Worm (Caenorhabditis elegans) whole organism, L4 larva: ENCODE measurements around the gene spe-41.

Source experiments
- F10B5.3 ChIP-seq: sonication (generic microtip); optimal IDR thresholded peaks from 2 replicates; lab custom pipeline; 2016; ENCODE audit warnings: mild to moderate bottlenecking, missing genetic modification characterization, missing compliant biosample characterization
- F37D6.2 ChIP-seq: sonication (generic microtip); optimal IDR thresholded peaks from 2 replicates; lab custom pipeline; 2016; ENCODE audit warnings: mild to moderate bottlenecking, missing genetic modification characterization, missing compliant biosample characterization
- F44E2.7 ChIP-seq: fragments of 200-800 bp; sonication (Bioruptor generic); IDR thresholded peaks from 2 replicates; pipeline ENCODE4 v2.1.2; 2022; ENCODE audit warnings: missing genetic modification characterization, missing compliant biosample characterization
- R02D3.7 ChIP-seq: fragments of 150-350 bp; sonication (generic microtip); optimal IDR thresholded peaks from 3 replicates; lab custom pipeline; 2014; ENCODE audit warnings: missing biosample characterization, missing genetic modification characterization
- Y105C5A.15 ChIP-seq: fragments of 200-800 bp; sonication (Bioruptor generic); IDR thresholded peaks from 2 replicates; pipeline ENCODE4 v1.3.6; 2022; ENCODE audit warnings: missing genetic modification characterization, missing compliant biosample characterization
- ZK337.2 ChIP-seq: fragments of 200-800 bp; sonication (Bioruptor generic); IDR thresholded peaks from 2 replicates; pipeline ENCODE4 v1.3.6; 2022; ENCODE audit warnings: missing genetic modification reagents, missing genetic modification characterization, missing compliant biosample characterization
- ZK546.5 ChIP-seq, 2 experiments: sonication (generic microtip); optimal IDR thresholded peaks; 2 replicates each; lab custom pipeline; 2017; ENCODE audit warnings: missing biosample characterization in 2 of 2, missing genetic modification characterization in 2 of 2
- arid-1 ChIP-seq: fragments of 200-800 bp; sonication (Bioruptor generic); conservative IDR thresholded peaks from 2 replicates; pipeline ENCODE4 v1.3.6; 2022; ENCODE audit warnings: missing genetic modification reagents, missing genetic modification characterization, missing compliant biosample characterization
- attf-4 ChIP-seq: sonication (generic microtip); optimal IDR thresholded peaks from 3 replicates; lab custom pipeline; 2017; ENCODE audit warnings: missing biosample characterization, missing genetic modification characterization
- ceh-20 ChIP-seq: fragments of 200-800 bp; sonication (Bioruptor generic); IDR thresholded peaks from 2 replicates; pipeline ENCODE4 v1.3.6; 2022; ENCODE audit warnings: missing genetic modification reagents, missing genetic modification characterization, missing compliant biosample characterization
- ceh-28 ChIP-seq: fragments of 150-350 bp; optimal IDR thresholded peaks from 2 replicates; lab custom pipeline; 2014; ENCODE audit warnings: missing biosample characterization, missing genetic modification reagents, missing genetic modification characterization
- ceh-32 ChIP-seq: sonication (generic microtip); optimal IDR thresholded peaks from 2 replicates; lab custom pipeline; 2016; ENCODE audit warnings: mild to moderate bottlenecking, missing genetic modification characterization, missing compliant biosample characterization; ENCODE audit not compliant: poor library complexity
- ceh-44 ChIP-seq: fragments of 200-800 bp; sonication (Bioruptor generic); IDR thresholded peaks from 2 replicates; pipeline ENCODE4 v1.3.6; 2022; ENCODE audit warnings: missing genetic modification reagents, missing genetic modification characterization, missing compliant biosample characterization
- ces-1 ChIP-seq: fragments of 150-350 bp; sonication (generic microtip); optimal IDR thresholded peaks from 4 replicates; lab custom pipeline; 2014; ENCODE audit warnings: missing biosample characterization, missing genetic modification reagents, missing genetic modification characterization
- cey-2 ChIP-seq: sonication (generic microtip); optimal IDR thresholded peaks from 3 replicates; lab custom pipeline; 2017; ENCODE audit warnings: missing genetic modification characterization, mild to moderate bottlenecking, missing compliant biosample characterization, antibody characterized with exemption, borderline replicate concordance; ENCODE audit not compliant: insufficient read depth
- ctbp-1 ChIP-seq: fragments of 200-800 bp; sonication (Bioruptor generic); IDR thresholded peaks from 2 replicates; pipeline ENCODE4 v1.3.6; 2022; ENCODE audit warnings: missing genetic modification reagents, missing genetic modification characterization, missing compliant biosample characterization
- daf-19 ChIP-seq: fragments of 200-800 bp; sonication (Bioruptor generic); conservative IDR thresholded peaks from 2 replicates; pipeline ENCODE4 v1.3.6; 2022; ENCODE audit warnings: missing genetic modification characterization, missing compliant biosample characterization
- daf-8 ChIP-seq: fragments of 200-800 bp; sonication (Bioruptor generic); IDR thresholded peaks from 2 replicates; pipeline ENCODE4 v1.3.6; 2022; ENCODE audit warnings: missing genetic modification characterization, missing compliant biosample characterization
- dve-1 ChIP-seq: sonication (generic microtip); optimal IDR thresholded peaks from 2 replicates; lab custom pipeline; 2017; ENCODE audit warnings: antibody characterized with exemption, mild to moderate bottlenecking, missing genetic modification characterization, missing compliant biosample characterization; ENCODE audit not compliant: insufficient read depth
- egl-27 ChIP-seq: sonication (generic microtip); optimal IDR thresholded peaks from 3 replicates; lab custom pipeline; 2017; ENCODE audit warnings: missing biosample characterization, missing genetic modification reagents, missing genetic modification characterization
- egl-43 ChIP-seq: fragments of 200-800 bp; sonication (Bioruptor generic); IDR thresholded peaks from 2 replicates; pipeline ENCODE4 v1.3.6; 2022; ENCODE audit warnings: missing genetic modification reagents, missing genetic modification characterization, missing compliant biosample characterization
- fkh-10 ChIP-seq: fragments of 150-350 bp; optimal IDR thresholded peaks from 2 replicates; lab custom pipeline; 2014; ENCODE audit warnings: missing biosample characterization, missing genetic modification reagents, missing genetic modification characterization
- fos-1 ChIP-seq: fragments of 150-350 bp; optimal IDR thresholded peaks from 2 replicates; lab custom pipeline; 2014; ENCODE audit warnings: missing biosample characterization, missing genetic modification characterization
- jun-1 ChIP-seq: fragments of 150-350 bp; optimal IDR thresholded peaks from 2 replicates; lab custom pipeline; 2014; ENCODE audit warnings: missing biosample characterization, missing genetic modification reagents, missing genetic modification characterization
- lim-7 ChIP-seq: fragments of 200-800 bp; sonication (Bioruptor generic); IDR thresholded peaks from 2 replicates; pipeline ENCODE4 v1.3.6; 2022; ENCODE audit warnings: missing genetic modification characterization, missing compliant biosample characterization
- lin-15B ChIP-seq: fragments of 150-350 bp; sonication (generic microtip); optimal IDR thresholded peaks from 3 replicates; lab custom pipeline; 2014; ENCODE audit warnings: missing biosample characterization, missing genetic modification characterization
- lin-29 ChIP-seq: fragments of 200-800 bp; sonication (Bioruptor generic); IDR thresholded peaks from 2 replicates; pipeline ENCODE4 v1.3.6; 2022; ENCODE audit warnings: missing genetic modification reagents, missing genetic modification characterization, missing compliant biosample characterization
- lir-3 ChIP-seq: sonication (generic microtip); optimal IDR thresholded peaks from 2 replicates; lab custom pipeline; 2016; ENCODE audit warnings: mild to moderate bottlenecking, missing genetic modification characterization, missing compliant biosample characterization
- lsy-2 ChIP-seq, 2 experiments: fragments of 150-350 bp in 1 of 2; sonication (generic microtip) in 1 of 2; optimal IDR thresholded peaks; 2 replicates each; lab custom pipeline; 2014 to 2017; ENCODE audit warnings: missing biosample characterization in 2 of 2, missing genetic modification characterization in 2 of 2
- mdl-1 ChIP-seq, 2 experiments: fragments of 150-350 bp in 1 of 2; sonication (generic microtip) in 1 of 2; optimal IDR thresholded peaks; 2 replicates each; lab custom pipeline; 2014 to 2017; ENCODE audit warnings: missing biosample characterization in 2 of 2, missing genetic modification characterization in 2 of 2
- mdt-29 ChIP-seq: fragments of 200-800 bp; sonication (Bioruptor generic); IDR thresholded peaks from 2 replicates; pipeline ENCODE4 v1.3.6; 2022; ENCODE audit warnings: missing genetic modification reagents, missing genetic modification characterization, missing compliant biosample characterization
- nhr-102 ChIP-seq: sonication (generic microtip); optimal IDR thresholded peaks from 2 replicates; lab custom pipeline; 2016; ENCODE audit warnings: mild to moderate bottlenecking, missing genetic modification characterization, moderate library complexity, missing compliant biosample characterization
- nhr-11 ChIP-seq: fragments of 150-350 bp; optimal IDR thresholded peaks from 2 replicates; lab custom pipeline; 2014; ENCODE audit warnings: missing biosample characterization, missing genetic modification characterization
- nhr-237 ChIP-seq: sonication (generic microtip); optimal IDR thresholded peaks from 2 replicates; lab custom pipeline; 2017; ENCODE audit warnings: missing biosample characterization, missing genetic modification characterization
- nhr-48 ChIP-seq: sonication (generic microtip); optimal IDR thresholded peaks from 2 replicates; lab custom pipeline; 2016; ENCODE audit warnings: mild to moderate bottlenecking, missing genetic modification characterization, missing compliant biosample characterization
- nhr-76 ChIP-seq: fragments of 150-350 bp; optimal IDR thresholded peaks from 2 replicates; lab custom pipeline; 2014; ENCODE audit warnings: missing biosample characterization, missing genetic modification characterization
- pha-4 ChIP-seq, 2 experiments: fragments of 150-350 bp in 1 of 2; fragments of 200-800 bp in 1 of 2; sonication (Bioruptor generic) in 1 of 2; IDR thresholded peaks in 1 of 2; optimal IDR thresholded peaks in 1 of 2; 2 replicates each; pipeline versions ENCODE4 v1.3.6 to Lab custom; 2014 to 2022; ENCODE audit warnings: missing genetic modification characterization in 2 of 2, missing genetic modification reagents in 2 of 2, missing biosample characterization in 1 of 2, missing compliant biosample characterization in 1 of 2
- saeg-2 ChIP-seq: fragments of 200-800 bp; sonication (Bioruptor generic); IDR thresholded peaks from 2 replicates; pipeline ENCODE4 v1.3.6; 2022; ENCODE audit warnings: missing genetic modification reagents, missing genetic modification characterization, missing compliant biosample characterization
- sdz-12 ChIP-seq: fragments of 200-800 bp; sonication (Bioruptor generic); optimal IDR thresholded peaks from 2 replicates; lab custom pipeline; 2018; ENCODE audit warnings: mild to moderate bottlenecking, missing genetic modification characterization, missing compliant biosample characterization
- set-16 ChIP-seq: fragments of 200-800 bp; sonication (Bioruptor generic); IDR thresholded peaks from 2 replicates; pipeline ENCODE4 v1.3.6; 2022; ENCODE audit warnings: missing genetic modification reagents, missing genetic modification characterization, missing compliant biosample characterization
- snpc-4 ChIP-seq: fragments of 150-350 bp; optimal IDR thresholded peaks from 2 replicates; lab custom pipeline; 2014; ENCODE audit warnings: missing biosample characterization, missing genetic modification characterization
- spr-1 ChIP-seq: sonication (generic microtip); optimal IDR thresholded peaks from 2 replicates; lab custom pipeline; 2016; ENCODE audit warnings: mild to moderate bottlenecking, missing genetic modification characterization, missing compliant biosample characterization
- tra-1 ChIP-seq: fragments of 200-800 bp; sonication (Bioruptor generic); IDR thresholded peaks from 2 replicates; pipeline ENCODE4 v1.3.6; 2022; ENCODE audit warnings: missing genetic modification reagents, missing genetic modification characterization, missing compliant biosample characterization
- unc-130 ChIP-seq: sonication (generic microtip); optimal IDR thresholded peaks from 2 replicates; lab custom pipeline; 2016; ENCODE audit warnings: missing genetic modification reagents, missing genetic modification characterization, missing compliant biosample characterization
- zag-1 ChIP-seq: fragments of 150-350 bp; optimal IDR thresholded peaks from 2 replicates; lab custom pipeline; 2014; ENCODE audit warnings: missing biosample characterization, missing genetic modification characterization
- zfp-2 ChIP-seq: sonication (generic microtip); optimal IDR thresholded peaks from 2 replicates; lab custom pipeline; 2016; ENCODE audit warnings: mild to moderate bottlenecking, missing genetic modification characterization, missing compliant biosample characterization
- zfp-3 ChIP-seq: fragments of 200-800 bp; sonication (Bioruptor generic); conservative IDR thresholded peaks from 2 replicates; pipeline ENCODE4 v1.3.6; 2022; ENCODE audit warnings: missing genetic modification reagents, missing genetic modification characterization, missing compliant biosample characterization
- zip-11 ChIP-seq: fragments of 200-800 bp; sonication (Bioruptor generic); IDR thresholded peaks from 2 replicates; pipeline ENCODE4 v1.3.6; 2022; ENCODE audit warnings: missing genetic modification characterization, missing compliant biosample characterization
- zip-2 ChIP-seq: fragments of 150-350 bp; optimal IDR thresholded peaks from 2 replicates; lab custom pipeline; 2014; ENCODE audit warnings: missing biosample characterization, missing genetic modification characterization
- ztf-11 ChIP-seq: fragments of 150-350 bp; optimal IDR thresholded peaks from 2 replicates; lab custom pipeline; 2014; ENCODE audit warnings: missing biosample characterization, missing genetic modification characterization
- ztf-7 ChIP-seq: fragments of 150-350 bp; optimal IDR thresholded peaks from 2 replicates; lab custom pipeline; 2014; ENCODE audit warnings: missing biosample characterization, missing genetic modification characterization

spe-41 gene

DNA sequence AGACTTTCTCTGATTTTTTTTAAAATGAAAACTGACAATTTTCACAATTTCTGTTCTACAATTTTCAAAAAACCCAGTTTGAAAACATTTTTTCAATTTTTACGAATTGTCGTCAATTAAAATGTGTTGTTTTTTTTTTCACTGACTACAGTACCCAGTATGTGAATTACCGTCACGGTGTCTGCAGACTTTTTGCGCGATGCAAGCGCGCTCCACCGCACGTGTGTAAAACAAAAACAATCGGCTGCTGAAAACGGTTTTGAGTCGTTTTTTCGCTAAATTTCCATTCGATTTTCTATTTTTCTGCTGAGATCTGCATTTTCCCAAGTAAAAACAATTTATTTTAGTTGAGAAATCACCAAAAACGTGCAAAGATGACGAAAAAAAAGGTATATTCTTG lies 12.2 kb upstream of the spe-41 start (continued):
- TF ChIP-seq mdt-29, result peak; percentile 95
- TF ChIP-seq egl-43, result peak; percentile 85
- peak; percentile 91 for TF ChIP-seq zfp-2
- TF ChIP-seq F37D6.2 (tag; lab: Kevin White, UChicago), result peak; percentile 95
- peak; percentile 84 for TF ChIP-seq ces-1 (GFP tag; lab: Kevin White, UChicago)
- TF ChIP-seq tra-1 (GFP tag; lab: Robert Waterston, UW), result peak; percentile 95
- peak; percentile 71 for TF ChIP-seq lir-3
- TF ChIP-seq nhr-48 (tag; lab: Kevin White, UChicago), result peak; percentile 89
- peak; percentile 97 for TF ChIP-seq nhr-102
- no peak for TF ChIP-seq zip-11 (GFP tag; lab: Robert Waterston, UW)
- TF ChIP-seq lin-29 (GFP tag; lab: Robert Waterston, UW), result peak; percentile 99
- TF ChIP-seq fos-1 (tag; lab: Kevin White, UChicago), result peak; percentile 52
- TF ChIP-seq unc-130 (GFP tag; lab: Kevin White, UChicago), result peak; percentile 76
- TF ChIP-seq ZK337.2, result peak; percentile 91
- TF ChIP-seq spr-1 (tag; lab: Kevin White, UChicago), result peak; percentile 94
- TF ChIP-seq set-16 (GFP tag; lab: Robert Waterston, UW), result 0 out of 2 replicates have a peak, but pooled peaks have one; percentile 7
- peak; percentile 57 to 89 for TF ChIP-seq mdl-1 (tag; optimal IDR thresholded peaks at IDR 0.05; lab: Kevin White, UChicago)
- TF ChIP-seq cey-2 (tag; lab: Kevin White, UChicago), result no peak
- peak; percentile 93 for TF ChIP-seq arid-1
- TF ChIP-seq pha-4 (GFP tag; IDR thresholded peaks at IDR 0.05; lab: Robert Waterston, UW), result peak; percentile 96
- peak; percentile 15 for TF ChIP-seq pha-4 (tag; optimal IDR thresholded peaks at IDR 0.05; lab: Kevin White, UChicago)
- peak; percentile 73 for TF ChIP-seq nhr-237 (tag; lab: Kevin White, UChicago)
- TF ChIP-seq ztf-11 (tag; lab: Kevin White, UChicago), result no peak
- peak; percentile 89 for TF ChIP-seq zip-2 (tag; lab: Kevin White, UChicago)
- TF ChIP-seq ceh-28 (tag; lab: Kevin White, UChicago), result no peak
- TF ChIP-seq dve-1 (tag; lab: Kevin White, UChicago), result peak; percentile 100
- peak; percentile 98 for TF ChIP-seq ceh-20 (GFP tag; lab: Robert Waterston, UW)
- peak; percentile 7 for TF ChIP-seq R02D3.7 (tag; lab: Kevin White, UChicago)
- no peak for TF ChIP-seq sdz-12 (GFP tag; lab: Kevin White, UChicago)
- TF ChIP-seq lsy-2 (tag; optimal IDR thresholded peaks at IDR 0.05; lab: Kevin White, UChicago), result peak; percentile 98 to 100
- TF ChIP-seq F10B5.3 (tag; lab: Kevin White, UChicago), result peak; percentile 18
- TF ChIP-seq lin-15B (tag; lab: Kevin White, UChicago), result peak; percentile 92
- TF ChIP-seq lim-7, result no peak
- TF ChIP-seq nhr-11 (tag; lab: Kevin White, UChicago), result peak; percentile 97
- no peak for TF ChIP-seq attf-4
- no peak for TF ChIP-seq F44E2.7 (GFP tag; lab: Robert Waterston, UW)
- peak; percentile 97 for TF ChIP-seq zfp-3
- peak; percentile 96 for TF ChIP-seq fkh-10 (GFP tag; lab: Kevin White, UChicago)
- no peak for TF ChIP-seq daf-19 (GFP tag; lab: Robert Waterston, UW)
- peak in 1 of 2 experiments; percentile 64 for TF ChIP-seq ZK546.5 (tag; optimal IDR thresholded peaks at IDR 0.05; lab: Kevin White, UChicago)
- peak; percentile 95 for TF ChIP-seq ctbp-1 (GFP tag; lab: Robert Waterston, UW)
- TF ChIP-seq egl-27 (tag; lab: Kevin White, UChicago), result no peak
- TF ChIP-seq saeg-2, result peak; percentile 90
- no peak for TF ChIP-seq ceh-32 (tag; lab: Kevin White, UChicago)
- TF ChIP-seq Y105C5A.15, result no peak
- TF ChIP-seq ceh-44, result peak; percentile 53; the same call in 1 of the 2 replicates
- peak; percentile 74 for TF ChIP-seq ztf-7 (tag; lab: Kevin White, UChicago)
- no peak for TF ChIP-seq snpc-4 (tag; lab: Kevin White, UChicago)
- TF ChIP-seq daf-8 (GFP tag; lab: Robert Waterston, UW), result no peak
- peak; percentile 26 for TF ChIP-seq zag-1
- peak; percentile 68 for TF ChIP-seq nhr-76 (tag; lab: Kevin White, UChicago)
- TF ChIP-seq jun-1, result peak; percentile 95
